Worm (Caenorhabditis elegans) whole organism, late embryonic: ENCODE data around the gene unc-79.

Experiments used
- F13H6.1 ChIP-seq: sonication (generic microtip); optimal IDR thresholded peaks from 2 replicates; lab custom pipeline; 2016; ENCODE audit warnings: missing genetic modification characterization, missing compliant biosample characterization
- ama-1 ChIP-seq: fragments of 150-350 bp; optimal IDR thresholded peaks from 2 replicates; lab custom pipeline; 2014
- eyg-1 ChIP-seq: sonication (generic microtip); optimal IDR thresholded peaks from 2 replicates; lab custom pipeline; 2016; ENCODE audit warnings: missing genotype, missing genetic modification characterization, missing compliant biosample characterization
- hlh-8 ChIP-seq: sonication (generic microtip); optimal IDR thresholded peaks from 2 replicates; lab custom pipeline; 2016; ENCODE audit warnings: missing genotype, missing genetic modification characterization, missing compliant biosample characterization
- mec-3 ChIP-seq: sonication (generic microtip); optimal IDR thresholded peaks from 2 replicates; lab custom pipeline; 2016; ENCODE audit warnings: borderline replicate concordance, missing genetic modification characterization, missing compliant biosample characterization
- nfya-1 ChIP-seq: sonication (generic microtip); optimal IDR thresholded peaks from 2 replicates; lab custom pipeline; 2017; ENCODE audit warnings: missing genetic modification characterization, mild to moderate bottlenecking, missing compliant biosample characterization, antibody characterized with exemption, moderate library complexity
- pha-4 ChIP-seq: fragments of 150-350 bp; optimal IDR thresholded peaks from 2 replicates; lab custom pipeline; 2018; ENCODE audit warnings: missing biosample characterization, missing genetic modification reagents, missing genetic modification characterization
- pqm-1 ChIP-seq: sonication (generic microtip); optimal IDR thresholded peaks from 2 replicates; lab custom pipeline; 2016; ENCODE audit warnings: missing genetic modification characterization, missing compliant biosample characterization
- sox-4 ChIP-seq: sonication (generic microtip); optimal IDR thresholded peaks from 2 replicates; lab custom pipeline; 2017; ENCODE audit warnings: mild to moderate bottlenecking, missing genetic modification characterization, inconsistent platforms, missing compliant biosample characterization
- tbx-2 ChIP-seq: sonication (generic microtip); optimal IDR thresholded peaks from 2 replicates; lab custom pipeline; 2016; ENCODE audit warnings: missing genetic modification characterization, missing compliant biosample characterization
- ttx-3 ChIP-seq: sonication (generic microtip); optimal IDR thresholded peaks from 2 replicates; lab custom pipeline; 2016; ENCODE audit warnings: missing genetic modification reagents, missing genetic modification characterization, missing compliant biosample characterization
- unc-55 ChIP-seq: sonication (generic microtip); optimal IDR thresholded peaks from 2 replicates; lab custom pipeline; 2017; ENCODE audit warnings: missing biosample characterization, missing genetic modification reagents, missing genetic modification characterization
- ztf-16 ChIP-seq: sonication (generic microtip); optimal IDR thresholded peaks from 2 replicates; lab custom pipeline; 2017; ENCODE audit warnings: missing genetic modification characterization, missing compliant biosample characterization

DNA sequence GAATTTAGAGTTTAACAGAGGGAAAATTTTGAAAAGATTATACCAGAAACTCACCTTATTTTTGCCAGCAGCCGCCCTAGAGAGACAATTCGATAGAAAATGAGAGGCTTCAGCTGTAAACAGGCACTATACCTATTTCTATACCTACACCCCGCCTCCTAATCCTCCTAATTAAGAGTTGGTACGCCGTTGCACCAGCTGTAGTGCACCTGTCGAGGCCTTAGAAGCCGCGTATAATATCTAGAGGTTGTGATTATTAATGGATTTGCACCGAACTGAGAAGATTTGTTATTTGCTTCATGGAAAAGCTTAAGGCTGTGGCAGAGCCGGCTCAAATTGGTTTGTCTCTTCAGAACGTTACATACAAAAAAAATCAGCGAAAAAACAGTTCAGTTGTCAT is 25.6 kb downstream of the unc-79 start, which contains the start of gene C03C10.5:
- no peak for TF ChIP-seq ttx-3 (tag; lab: Kevin White, UChicago)
- no peak for TF ChIP-seq nfya-1 (tag; lab: Kevin White, UChicago)
- TF ChIP-seq pha-4 (tag; lab: Kevin White, UChicago) = no peak
- no peak for TF ChIP-seq tbx-2
- no peak for TF ChIP-seq hlh-8
- TF ChIP-seq ama-1 = no peak
- no peak for TF ChIP-seq ztf-16 (tag; lab: Kevin White, UChicago)
- no peak for TF ChIP-seq sox-4 (tag; lab: Kevin White, UChicago)
- no peak for TF ChIP-seq unc-55 (GFP tag; lab: Kevin White, UChicago)
- TF ChIP-seq pqm-1 = no peak
- TF ChIP-seq F13H6.1 (tag; lab: Kevin White, UChicago) = no peak
- no peak for TF ChIP-seq mec-3
- no peak for TF ChIP-seq eyg-1 (tag; lab: Kevin White, UChicago)
